Fruit fly (Drosophila melanogaster) whole organism, adult: Measurements from ENCODE around the gene dock.

Experiments used
- CG11617 ChIP-seq: fragments of 200-800 bp; sonication (Bioruptor generic); optimal IDR thresholded peaks from 2 replicates; lab custom pipeline; 2017; ENCODE audit warnings: mild to moderate bottlenecking, missing biosample characterization, missing genetic modification reagents, missing genetic modification characterization
- CG12768 ChIP-seq: fragments of 200-800 bp; sonication (Bioruptor generic); optimal IDR thresholded peaks from 2 replicates; lab custom pipeline; 2017; ENCODE audit warnings: missing biosample characterization, missing genetic modification characterization, mild to moderate bottlenecking, moderate library complexity, missing genetic modification reagents
- CG14711 ChIP-seq: fragments of 200-800 bp; sonication (Bioruptor generic); optimal IDR thresholded peaks from 2 replicates; lab custom pipeline; 2018; ENCODE audit warnings: missing biosample characterization, mild to moderate bottlenecking, missing genetic modification characterization, moderate library complexity
- CG1620 ChIP-seq: fragments of 200-800 bp; sonication (Bioruptor generic); optimal IDR thresholded peaks from 2 replicates; lab custom pipeline; 2016; ENCODE audit warnings: missing biosample characterization, missing genetic modification characterization
- CG33017 ChIP-seq: fragments of 200-800 bp; sonication (Bioruptor generic); optimal IDR thresholded peaks from 2 replicates; lab custom pipeline; 2018; ENCODE audit warnings: missing biosample characterization, mild to moderate bottlenecking, missing genetic modification characterization, moderate library complexity
- CG5204 ChIP-seq: fragments of 200-800 bp; sonication (Bioruptor generic); optimal IDR thresholded peaks from 2 replicates; lab custom pipeline; 2016; ENCODE audit warnings: missing biosample characterization, missing genetic modification characterization
- CG7045 ChIP-seq: fragments of 200-800 bp; sonication (Bioruptor generic); optimal IDR thresholded peaks from 2 replicates; lab custom pipeline; 2017; ENCODE audit warnings: missing biosample characterization, mild to moderate bottlenecking, missing genetic modification characterization
- CG7101 ChIP-seq: fragments of 200-800 bp; sonication (Bioruptor generic); optimal IDR thresholded peaks from 2 replicates; lab custom pipeline; 2018; ENCODE audit warnings: missing biosample characterization, mild to moderate bottlenecking, missing genetic modification characterization, moderate library complexity
- Clk ChIP-seq: fragments of 200-800 bp; sonication (Bioruptor generic); optimal IDR thresholded peaks from 2 replicates; lab custom pipeline; 2017; ENCODE audit warnings: missing biosample characterization, missing genetic modification characterization
- Crg-1 ChIP-seq: fragments of 200-800 bp; sonication (Bioruptor generic); optimal IDR thresholded peaks from 2 replicates; lab custom pipeline; 2016; ENCODE audit warnings: missing biosample characterization, missing genetic modification characterization
- Hr96 ChIP-seq: fragments of 200-800 bp; sonication (Bioruptor generic); optimal IDR thresholded peaks from 2 replicates; lab custom pipeline; 2016; ENCODE audit warnings: missing biosample characterization, missing genetic modification characterization
- Mnt ChIP-seq: fragments of 200-800 bp; sonication (Bioruptor generic); optimal IDR thresholded peaks from 2 replicates; lab custom pipeline; 2016; ENCODE audit warnings: missing biosample characterization, mild to moderate bottlenecking, missing genetic modification characterization
- bab1 ChIP-seq: fragments of 200-800 bp; sonication (Bioruptor generic); optimal IDR thresholded peaks from 3 replicates; lab custom pipeline; 2019; ENCODE audit warnings: missing biosample characterization, mild to moderate bottlenecking, missing genetic modification characterization, moderate library complexity
- cic ChIP-seq: fragments of 200-800 bp; sonication (Bioruptor generic); optimal IDR thresholded peaks from 2 replicates; lab custom pipeline; 2017; ENCODE audit warnings: missing biosample characterization, mild to moderate bottlenecking, missing genetic modification characterization, moderate library complexity
- cnc ChIP-seq, 2 experiments: fragments of >200 bp; optimal IDR thresholded peaks; 2 replicates each; lab custom pipeline; 2017
- kay ChIP-seq: fragments of 200-800 bp; sonication (Bioruptor generic); peaks from one replicate; lab custom pipeline; 2016; ENCODE audit warnings: missing biosample characterization, missing genetic modification characterization, borderline replicate concordance
- ovo ChIP-seq: fragments of 200-800 bp; sonication (Bioruptor generic); optimal IDR thresholded peaks from 2 replicates; lab custom pipeline; 2016; ENCODE audit warnings: missing biosample characterization, missing genetic modification characterization
- pad ChIP-seq: fragments of 200-800 bp; sonication (Bioruptor generic); optimal IDR thresholded peaks from 3 replicates; lab custom pipeline; 2017; ENCODE audit warnings: missing biosample characterization, missing genetic modification characterization, mild to moderate bottlenecking, moderate library complexity, missing genetic modification reagents
- tj ChIP-seq: fragments of 200-800 bp; sonication (Bioruptor generic); optimal IDR thresholded peaks from 3 replicates; lab custom pipeline; 2017; ENCODE audit warnings: missing biosample characterization, mild to moderate bottlenecking, missing genetic modification characterization, moderate library complexity
- toe ChIP-seq: fragments of 200-800 bp; sonication (Bioruptor generic); optimal IDR thresholded peaks from 2 replicates; lab custom pipeline; 2016; ENCODE audit warnings: missing biosample characterization, missing genetic modification characterization

The dock gene

DNA sequence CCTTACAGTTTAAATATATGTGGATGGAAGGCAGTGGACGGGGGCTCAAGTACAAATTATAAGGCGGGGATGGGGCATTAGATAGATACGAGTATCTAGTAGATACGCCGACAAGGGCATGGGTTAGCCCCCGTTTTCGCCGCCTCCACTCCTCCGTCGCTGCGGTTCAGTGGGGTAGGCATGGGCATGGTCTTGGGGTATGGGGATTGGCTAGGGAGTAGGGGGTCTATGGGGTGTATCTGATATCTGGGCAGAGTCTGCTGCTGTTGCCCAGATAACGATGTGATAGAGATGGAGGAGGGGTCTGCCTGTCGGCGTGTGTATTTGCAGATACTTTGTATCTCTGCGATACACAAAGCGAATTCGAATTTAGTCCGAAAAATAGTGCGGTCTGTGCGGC, 35.8 kb upstream of the dock start:
- TF ChIP-seq pad: peak; percentile 42
- no peak for TF ChIP-seq CG7045 (GFP tag; lab: Kevin White, UChicago)
- TF ChIP-seq cic: no peak
- TF ChIP-seq CG12768: peak; percentile 38

- TF ChIP-seq Clk (GFP tag; lab: Kevin White, UChicago) (no peak), toe (no peak), CG14711 (tag; lab: Kevin White, UChicago) (no peak), bab1 (GFP tag; lab: Kevin White, UChicago) (no peak)
Observed at dm6 chr2L:790698-791097, 35.1 kb upstream of the dock start, which contains the start of gene Pkg21D. Gene Pkg21D, minus strand, starts transcription at chr2L:790798.

- no peak for TF ChIP-seq CG33017 (tag; lab: Kevin White, UChicago)
- TF ChIP-seq CG7045 (GFP tag; lab: Kevin White, UChicago): no peak
- TF ChIP-seq Mnt: no peak
- no peak for TF ChIP-seq bab1 (GFP tag; lab: Kevin White, UChicago)
- no peak for TF ChIP-seq Clk (GFP tag; lab: Kevin White, UChicago)
- no peak for TF ChIP-seq ovo (GFP tag; lab: Kevin White, UChicago)
- no peak for TF ChIP-seq tj (GFP tag; lab: Kevin White, UChicago)
- TF ChIP-seq pad: no peak
- no peak for TF ChIP-seq toe
- TF ChIP-seq CG11617: no peak
- no peak for TF ChIP-seq cnc (optimal IDR thresholded peaks at IDR 0.05; lab: Kevin White, UChicago)
- TF ChIP-seq CG14711 (tag; lab: Kevin White, UChicago): no peak
- no peak for TF ChIP-seq kay (GFP tag; lab: Kevin White, UChicago)
- no peak for TF ChIP-seq cic
- TF ChIP-seq CG12768: no peak
- no peak for TF ChIP-seq CG7101 (tag; lab: Kevin White, UChicago)
- TF ChIP-seq Hr96: no peak
- no peak for TF ChIP-seq CG5204 (GFP tag; lab: Kevin White, UChicago)
- TF ChIP-seq Crg-1 (GFP tag; lab: Kevin White, UChicago): no peak
- no peak for TF ChIP-seq CG1620 (GFP tag; lab: Kevin White, UChicago)
Observed at dm6 chr2L:810277-810676, 15.5 kb upstream of the dock start, which contains the start of gene Nnf1b. Gene Nnf1b, plus strand, starts transcription at chr2L:810577.

DNA sequence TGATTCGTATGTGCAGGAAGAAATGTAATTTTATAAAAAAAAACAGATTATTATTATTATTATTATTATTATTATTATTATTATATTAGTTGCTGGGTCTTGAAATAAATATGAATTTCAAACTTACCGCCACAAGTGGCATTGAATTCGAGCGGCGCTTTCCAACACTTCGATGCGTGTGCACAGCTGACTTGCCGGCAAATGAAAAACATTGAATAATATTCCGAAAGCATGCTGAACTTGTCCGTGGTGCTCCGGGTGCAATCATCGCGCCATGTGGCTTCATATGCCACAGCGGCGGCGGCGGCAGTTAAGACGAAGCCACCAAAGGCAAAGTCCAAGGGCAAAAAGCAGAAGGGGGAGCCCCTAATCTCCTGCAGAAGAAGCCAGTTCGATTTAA, 14.4 kb upstream of the dock start, which contains the start of gene Dbp21E2:
Gene Dbp21E2 (plus strand): TSS at position 180 of the 400 bp plus-strand sequence.
- no peak for TF ChIP-seq CG7045 (GFP tag; lab: Kevin White, UChicago)
- TF ChIP-seq CG12768: no peak
- TF ChIP-seq tj (GFP tag; lab: Kevin White, UChicago): no peak
- peak; percentile 2 for TF ChIP-seq Mnt
- no peak for TF ChIP-seq Hr96
- no peak for TF ChIP-seq CG1620 (GFP tag; lab: Kevin White, UChicago)
- TF ChIP-seq ovo (GFP tag; lab: Kevin White, UChicago): no peak
- TF ChIP-seq CG14711 (tag; lab: Kevin White, UChicago): no peak
- no peak for TF ChIP-seq cic
- no peak for TF ChIP-seq toe
- no peak for TF ChIP-seq pad
- no peak for TF ChIP-seq Clk (GFP tag; lab: Kevin White, UChicago)
- peak; percentile 32 for TF ChIP-seq CG7101 (tag; lab: Kevin White, UChicago)
- TF ChIP-seq Crg-1 (GFP tag; lab: Kevin White, UChicago): no peak

DNA sequence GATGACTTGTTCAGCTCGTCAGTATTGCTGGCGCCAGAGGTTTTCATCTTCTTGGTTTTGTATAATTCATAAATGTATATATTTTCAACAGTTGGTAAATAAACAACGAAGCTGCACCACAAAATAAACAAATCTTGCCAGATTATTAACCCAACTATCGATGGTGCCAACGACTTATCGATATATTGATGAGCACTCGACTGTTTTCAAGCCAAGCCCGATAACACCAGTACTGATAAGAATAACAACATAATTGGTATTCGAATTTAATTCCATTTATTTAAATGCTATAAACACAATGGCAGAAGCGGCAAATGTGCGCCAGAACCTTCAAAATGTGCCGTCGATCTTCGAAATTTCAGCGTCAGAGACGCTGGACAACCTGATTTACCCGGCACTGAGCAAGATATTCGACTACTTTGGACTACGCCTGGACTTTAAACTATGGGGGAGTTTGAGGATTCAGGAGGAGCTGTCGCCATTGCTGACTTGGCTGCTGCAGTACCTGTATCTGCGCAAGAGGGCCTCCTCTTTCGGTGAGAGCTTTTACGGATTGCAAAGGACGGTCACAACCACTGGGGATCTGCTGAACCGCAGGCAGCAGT, 9.9 kb upstream of the dock start, which contains the start of the genes Saf6 and Pex12:
Gene Saf6 (minus strand): TSS at position 166 of the 605 bp plus-strand sequence.
Gene Pex12 (plus strand): TSS at position 209 of the 605 bp plus-strand sequence.
- TF ChIP-seq Mnt (peak; percentile 24), CG12768 (peak; percentile 25), CG7101 (tag; lab: Kevin White, UChicago) (peak; percentile 11), CG11617 (no peak), CG14711 (tag; lab: Kevin White, UChicago) (no peak), CG1620 (GFP tag; lab: Kevin White, UChicago) (no peak), Hr96 (peak; percentile 12), CG5204 (GFP tag; lab: Kevin White, UChicago) (no peak), bab1 (GFP tag; lab: Kevin White, UChicago) (peak; percentile 37), tj (GFP tag; lab: Kevin White, UChicago) (peak; percentile 16)

- no peak for TF ChIP-seq Mnt
- TF ChIP-seq CG12768: no peak
- no peak for TF ChIP-seq CG1620 (GFP tag; lab: Kevin White, UChicago)
- no peak for TF ChIP-seq CG7045 (GFP tag; lab: Kevin White, UChicago)
- no peak for TF ChIP-seq Clk (GFP tag; lab: Kevin White, UChicago)
- TF ChIP-seq tj (GFP tag; lab: Kevin White, UChicago): no peak
- TF ChIP-seq CG33017 (tag; lab: Kevin White, UChicago): no peak
- no peak for TF ChIP-seq cnc (optimal IDR thresholded peaks at IDR 0.05; lab: Kevin White, UChicago)
- TF ChIP-seq kay (GFP tag; lab: Kevin White, UChicago): no peak
- no peak for TF ChIP-seq pad
- no peak for TF ChIP-seq cic
- no peak for TF ChIP-seq CG11617
- TF ChIP-seq toe: no peak
- no peak for TF ChIP-seq CG5204 (GFP tag; lab: Kevin White, UChicago)
- TF ChIP-seq Crg-1 (GFP tag; lab: Kevin White, UChicago): no peak
- no peak for TF ChIP-seq CG14711 (tag; lab: Kevin White, UChicago)
- no peak for TF ChIP-seq Hr96
- no peak for TF ChIP-seq ovo (GFP tag; lab: Kevin White, UChicago)
- TF ChIP-seq bab1 (GFP tag; lab: Kevin White, UChicago): no peak
- TF ChIP-seq CG7101 (tag; lab: Kevin White, UChicago): no peak
Observed at dm6 chr2L:817850-818249, 7.9 kb upstream of the dock start, which contains the start of gene CG15880. Gene CG15880, minus strand, starts transcription at chr2L:817950.
